Worm (Caenorhabditis elegans) whole organism, L4/young adult: ENCODE measurements around the gene F11D11.6.

Source experiments
- W03F9.2 ChIP-seq: fragments of 150-350 bp; optimal IDR thresholded peaks from 2 replicates; lab custom pipeline; 2014; ENCODE audit warnings: missing biosample characterization, missing genetic modification characterization
- dao-5 ChIP-seq: sonication (generic microtip); optimal IDR thresholded peaks from 2 replicates; lab custom pipeline; 2016; ENCODE audit warnings: missing genotype, missing genetic modification characterization, moderate library complexity, missing compliant biosample characterization
- him-1 ChIP-seq: sonication (generic microtip); optimal IDR thresholded peaks from 2 replicates; lab custom pipeline; 2016; ENCODE audit warnings: missing genotype, missing genetic modification reagents, missing genetic modification characterization, missing compliant biosample characterization

DNA sequence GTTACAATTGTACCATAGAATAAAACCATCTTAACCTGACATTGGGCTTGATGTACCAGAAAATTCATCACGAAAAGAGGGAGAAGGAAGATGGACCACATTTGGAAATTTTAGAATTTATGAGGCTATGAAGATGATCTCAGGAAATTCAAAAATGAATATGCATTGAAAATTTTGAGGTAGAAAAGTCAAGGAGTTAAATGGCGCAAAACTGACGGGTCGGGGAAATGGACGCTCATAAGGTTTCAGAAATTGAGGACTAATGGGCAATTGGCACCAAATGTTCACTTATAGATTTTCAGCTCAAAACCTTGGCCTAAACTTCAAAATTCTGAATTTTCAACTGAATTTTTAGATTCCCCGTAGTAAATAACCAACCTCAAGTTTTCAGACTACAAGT, 17.7 kb upstream of the F11D11.6 start, which contains the start of gene clec-255:
- TF ChIP-seq him-1 (tag; lab: Kevin White, UChicago) (no peak), dao-5 (no peak), W03F9.2 (tag; lab: Kevin White, UChicago) (no peak)
